Fruit fly (Drosophila melanogaster) Kc167 (cell line): ENCODE measurements around the gene QIL1.

Experiments used
- Myc ChIP-seq: fragments of >200 bp; optimal IDR thresholded peaks from 2 replicates; lab custom pipeline; 2017; ENCODE audit warnings: missing external identifiers
- Sin3A ChIP-seq: fragments of >200 bp; optimal IDR thresholded peaks from 2 replicates; lab custom pipeline; 2018; ENCODE audit warnings: missing external identifiers
- h ChIP-seq: fragments of >200 bp; optimal IDR thresholded peaks from 3 replicates; lab custom pipeline; 2018; ENCODE audit warnings: missing external identifiers
- insv ChIP-seq: fragments of >200 bp; optimal IDR thresholded peaks from 3 replicates; lab custom pipeline; 2018; ENCODE audit warnings: missing external identifiers
- psq ChIP-seq: fragments of >200 bp; optimal IDR thresholded peaks from 2 replicates; lab custom pipeline; 2017; ENCODE audit warnings: missing external identifiers
- ttk ChIP-seq: sonication (Bioruptor generic); optimal IDR thresholded peaks from 2 replicates; lab custom pipeline; 2017; ENCODE audit warnings: missing external identifiers

QIL1 gene

DNA sequence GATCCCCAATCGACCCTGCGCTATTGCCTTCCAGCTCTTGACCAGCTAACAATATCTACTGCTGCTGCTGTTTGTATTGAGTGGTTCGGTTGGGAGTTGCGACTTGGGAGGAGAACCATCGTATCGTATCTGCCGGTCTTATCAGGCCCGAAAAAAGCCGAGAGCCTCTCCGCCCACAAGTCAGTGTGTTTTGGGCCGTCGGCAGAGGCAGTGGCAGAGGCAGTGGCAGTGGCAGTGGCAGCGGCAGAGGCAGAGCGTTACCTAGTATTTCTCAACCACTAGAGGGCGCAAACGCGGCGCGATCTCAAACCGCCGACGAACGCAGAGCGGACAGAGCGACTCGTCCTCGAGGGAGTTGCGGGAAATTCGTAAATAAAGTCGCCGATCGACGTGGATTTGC lies 4.4 kb downstream of the QIL1 start, which contains the start of gene SecCl:
TSS of gene SecCl (plus strand) at position 18 of the 400 bp plus-strand sequence.
- TF ChIP-seq ttk (lab: Kevin White, UChicago) (no peak), h (lab: Kevin White, UChicago) (no peak), Myc (lab: Kevin White, UChicago) (no peak), Sin3A (lab: Kevin White, UChicago) (no peak), psq (lab: Kevin White, UChicago) (no peak), insv (lab: Kevin White, UChicago) (no peak)

DNA sequence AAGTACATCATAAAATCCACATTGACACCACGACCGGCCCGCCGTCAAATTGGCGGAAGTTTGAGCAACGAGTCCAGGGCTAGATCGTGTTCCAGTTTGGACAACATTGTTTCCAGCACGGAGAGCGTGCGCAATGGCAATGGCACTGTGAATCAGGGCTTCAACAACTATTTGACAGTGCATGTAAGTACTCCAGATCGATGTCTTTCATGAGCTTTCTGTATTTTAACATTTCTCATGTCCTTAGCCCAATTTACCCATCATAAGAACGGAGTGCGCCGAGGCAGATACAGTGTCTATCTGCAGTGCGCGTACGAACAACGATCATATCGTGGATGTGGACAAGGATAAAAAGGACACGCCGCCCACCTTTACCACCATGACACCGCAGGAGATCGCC lies 8.1 kb downstream of the QIL1 start:
- TF ChIP-seq Sin3A (lab: Kevin White, UChicago), result no peak

dm6 chr3L:17474711-17475451 lies 9.1 kb downstream of the QIL1 start, which contains the start of the genes UQCR-Q and CG46525:
Gene UQCR-Q (plus strand): TSS chr3L:17474761.
Gene CG46525 (plus strand): TSS chr3L:17475220.
- TF ChIP-seq ttk (lab: Kevin White, UChicago) (no peak), Sin3A (lab: Kevin White, UChicago) (no peak), h (lab: Kevin White, UChicago) (no peak), insv (lab: Kevin White, UChicago) (no peak), psq (lab: Kevin White, UChicago) (no peak), Myc (lab: Kevin White, UChicago) (no peak)

dm6 chr3L:17475979-17476393 lies 10.2 kb downstream of the QIL1 start, which contains the start of gene CG34250:
Gene CG34250 (plus strand): TSS chr3L:17476222.
- TF ChIP-seq h (lab: Kevin White, UChicago) (no peak), ttk (lab: Kevin White, UChicago) (no peak), Sin3A (lab: Kevin White, UChicago) (no peak), psq (lab: Kevin White, UChicago) (no peak), Myc (lab: Kevin White, UChicago) (no peak), insv (lab: Kevin White, UChicago) (no peak)

dm6 chr3L:17476496-17476895 lies 10.8 kb downstream of the QIL1 start:
- no peak for TF ChIP-seq Myc (lab: Kevin White, UChicago)
- no peak for TF ChIP-seq h (lab: Kevin White, UChicago)
- TF ChIP-seq psq (lab: Kevin White, UChicago), result no peak
- no peak for TF ChIP-seq ttk (lab: Kevin White, UChicago)
- TF ChIP-seq Sin3A (lab: Kevin White, UChicago), result no peak
- TF ChIP-seq insv (lab: Kevin White, UChicago), result no peak

dm6 chr3L:17478826-17479225 lies 13.1 kb downstream of the QIL1 start, which contains the start of the genes CG13733 and qjt:
Gene CG13733 (minus strand): TSS chr3L:17478926.
Gene qjt (plus strand): TSS chr3L:17479096.
- TF ChIP-seq Myc (lab: Kevin White, UChicago), result no peak
- TF ChIP-seq insv (lab: Kevin White, UChicago), result no peak
- no peak for TF ChIP-seq Sin3A (lab: Kevin White, UChicago)
- no peak for TF ChIP-seq ttk (lab: Kevin White, UChicago)
- TF ChIP-seq psq (lab: Kevin White, UChicago), result no peak
- no peak for TF ChIP-seq h (lab: Kevin White, UChicago)

dm6 chr3L:17485280-17485792 lies 19.6 kb downstream of the QIL1 start:
- TF ChIP-seq Sin3A (lab: Kevin White, UChicago), result no peak

- TF ChIP-seq Myc (lab: Kevin White, UChicago), result no peak
- TF ChIP-seq Sin3A (lab: Kevin White, UChicago), result no peak
These were observed 20.4 kb downstream of the QIL1 start, which contains the start of gene CG6333 for dm6 chr3L:17486130-17486529. Gene CG6333 (minus strand): TSS chr3L:17486230.

DNA sequence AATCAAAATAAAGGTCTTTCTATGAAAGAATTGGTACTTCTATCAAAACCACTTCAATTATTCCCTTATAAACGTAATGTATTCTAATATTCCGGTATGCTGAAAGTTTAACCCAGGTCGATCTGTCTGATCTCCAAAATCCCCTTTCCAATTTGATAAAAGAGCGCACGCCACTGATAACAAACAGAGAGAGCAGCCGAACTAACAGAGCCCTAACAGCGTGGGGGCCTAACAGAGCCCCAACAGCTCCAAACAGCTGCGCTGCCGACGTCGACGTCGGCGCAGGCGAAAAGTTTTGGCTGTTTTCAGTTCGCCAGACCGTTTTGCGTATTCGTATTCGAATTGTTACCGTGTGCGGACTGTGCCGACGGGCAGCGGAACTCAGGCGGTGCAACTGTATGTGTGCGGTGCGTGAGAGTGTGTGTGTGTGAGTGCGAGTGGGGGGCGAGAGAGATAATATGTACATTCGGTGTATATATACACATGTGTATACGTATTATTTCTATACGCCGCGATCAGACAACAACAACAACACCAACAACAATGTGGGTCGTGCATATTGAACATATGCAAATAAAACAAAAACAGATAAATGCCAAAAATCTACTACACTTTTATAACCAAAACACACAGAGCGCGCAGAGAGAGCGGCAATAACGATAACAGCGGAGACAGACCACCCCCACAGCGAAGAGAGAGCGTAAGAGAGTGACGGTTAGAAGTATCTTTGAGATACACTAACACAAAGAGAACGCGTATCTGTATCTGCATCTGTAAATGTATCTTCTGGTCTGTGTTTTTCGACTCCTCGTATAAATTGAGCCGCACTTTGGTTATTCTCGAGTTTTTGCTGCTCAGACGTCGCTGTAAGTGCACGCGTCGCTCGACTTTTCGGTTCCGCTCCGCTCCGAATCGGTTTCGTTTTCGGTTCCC lies 21.3 kb downstream of the QIL1 start, which contains the start of gene Oatp74D:
TSS of gene Oatp74D (plus strand) at position 325 of the 933 bp plus-strand sequence.
- TF ChIP-seq Sin3A (lab: Kevin White, UChicago) (no peak), psq (lab: Kevin White, UChicago) (no peak), Myc (lab: Kevin White, UChicago) (no peak), ttk (lab: Kevin White, UChicago) (no peak), insv (lab: Kevin White, UChicago) (no peak)

dm6 chr3L:17488622-17489391 lies 23.1 kb downstream of the QIL1 start:
- TF ChIP-seq insv (lab: Kevin White, UChicago) (no peak), Sin3A (lab: Kevin White, UChicago) (no peak), ttk (lab: Kevin White, UChicago) (no peak), h (lab: Kevin White, UChicago) (no peak), psq (lab: Kevin White, UChicago) (no peak), Myc (lab: Kevin White, UChicago) (no peak)
